Worm (Caenorhabditis elegans) whole organism, L1 larva: Measurements from ENCODE around the gene F59B8.1.
A peak's percentile ranks its signal among the peaks of the same experiment; 100 is the strongest.

ENCODE experiments used
- C04F5.9 ChIP-seq: sonication (generic microtip); optimal IDR thresholded peaks from 2 replicates; lab custom pipeline; 2016; ENCODE audit warnings: missing genetic modification characterization, missing compliant biosample characterization
- C34B4.2 ChIP-seq: sonication (generic microtip); optimal IDR thresholded peaks from 2 replicates; lab custom pipeline; 2017; ENCODE audit warnings: mild to moderate bottlenecking, missing genetic modification characterization, missing compliant biosample characterization
- aly-2 ChIP-seq: fragments of 150-350 bp; optimal IDR thresholded peaks from 2 replicates; lab custom pipeline; 2014; ENCODE audit warnings: missing biosample characterization, missing genetic modification characterization
- ama-1 ChIP-seq: fragments of 150-350 bp; optimal IDR thresholded peaks from 2 replicates; lab custom pipeline; 2014
- blmp-1 ChIP-seq: fragments of 150-350 bp; optimal IDR thresholded peaks from 2 replicates; lab custom pipeline; 2014; ENCODE audit warnings: missing biosample characterization, missing genetic modification characterization
- ceh-63 ChIP-seq: fragments of 200-800 bp; sonication (Bioruptor generic); optimal IDR thresholded peaks from 2 replicates; lab custom pipeline; 2018; ENCODE audit warnings: mild to moderate bottlenecking, missing genetic modification characterization, missing compliant biosample characterization
- ceh-90 ChIP-seq: sonication (generic microtip); optimal IDR thresholded peaks from 2 replicates; lab custom pipeline; 2016; ENCODE audit warnings: missing genetic modification characterization, missing compliant biosample characterization
- egl-13 ChIP-seq: sonication (generic microtip); optimal IDR thresholded peaks from 2 replicates; lab custom pipeline; 2016; ENCODE audit warnings: missing genotype, missing genetic modification reagents, missing genetic modification characterization, missing compliant biosample characterization
- elt-2 ChIP-seq: sonication (generic microtip); optimal IDR thresholded peaks from 2 replicates; lab custom pipeline; 2016; ENCODE audit warnings: missing genetic modification characterization, mild to moderate bottlenecking, inconsistent platforms, missing compliant biosample characterization, missing genetic modification reagents
- elt-3 ChIP-seq, 6 experiments: fragments of 150-350 bp in 1 of 6; sonication (generic microtip); optimal IDR thresholded peaks; 2 replicates each; lab custom pipeline; 2017 to 2018; ENCODE audit warnings: missing biosample characterization in 6 of 6, missing genetic modification characterization in 6 of 6, inconsistent platforms in 1 of 6
- fkh-8 ChIP-seq: sonication (generic microtip); optimal IDR thresholded peaks from 2 replicates; lab custom pipeline; 2016; ENCODE audit warnings: mild to moderate bottlenecking, missing genetic modification characterization, missing compliant biosample characterization
- hlh-17 ChIP-seq: fragments of 200-800 bp; sonication (Bioruptor generic); optimal IDR thresholded peaks from 2 replicates; lab custom pipeline; 2018; ENCODE audit warnings: missing genetic modification characterization, mild to moderate bottlenecking, missing compliant biosample characterization, moderate library complexity, borderline replicate concordance
- hlh-4 ChIP-seq: sonication (generic microtip); optimal IDR thresholded peaks from 2 replicates; lab custom pipeline; 2016; ENCODE audit warnings: mild to moderate bottlenecking, missing genetic modification characterization, missing compliant biosample characterization
- hpl-2 ChIP-seq: fragments of 150-350 bp; optimal IDR thresholded peaks from 2 replicates; lab custom pipeline; 2014; ENCODE audit warnings: missing biosample characterization, missing genetic modification reagents, missing genetic modification characterization
- irx-1 ChIP-seq: sonication (generic microtip); optimal IDR thresholded peaks from 2 replicates; lab custom pipeline; 2016; ENCODE audit warnings: missing genetic modification characterization, missing compliant biosample characterization
- lin-13 ChIP-seq: fragments of 150-350 bp; optimal IDR thresholded peaks from 2 replicates; lab custom pipeline; 2014; ENCODE audit warnings: missing biosample characterization, missing genetic modification reagents, missing genetic modification characterization
- lin-15B ChIP-seq: fragments of 150-350 bp; sonication (generic microtip); optimal IDR thresholded peaks from 3 replicates; lab custom pipeline; 2014; ENCODE audit warnings: missing biosample characterization, missing genetic modification characterization
- lin-39 ChIP-seq: fragments of 150-350 bp; optimal IDR thresholded peaks from 2 replicates; lab custom pipeline; 2014; ENCODE audit warnings: missing biosample characterization, missing genetic modification reagents, missing genetic modification characterization
- lir-3 ChIP-seq: sonication (generic microtip); optimal IDR thresholded peaks from 2 replicates; lab custom pipeline; 2016; ENCODE audit warnings: mild to moderate bottlenecking, missing genetic modification characterization, moderate library complexity, missing compliant biosample characterization; ENCODE audit not compliant: poor library complexity
- lsy-2 ChIP-seq, 2 experiments: fragments of 150-350 bp; optimal IDR thresholded peaks; 2 replicates each; lab custom pipeline; 2014; ENCODE audit warnings: missing biosample characterization in 2 of 2, missing genetic modification characterization in 2 of 2
- mep-1 ChIP-seq: fragments of 150-350 bp; optimal IDR thresholded peaks from 2 replicates; lab custom pipeline; 2014; ENCODE audit warnings: missing biosample characterization, missing genetic modification characterization
- nhr-19 ChIP-seq: fragments of 200-800 bp; sonication (Bioruptor generic); conservative IDR thresholded peaks from 2 replicates; pipeline ENCODE4 v1.3.6; 2022; ENCODE audit warnings: missing genetic modification characterization, missing compliant biosample characterization
- nhr-237 ChIP-seq: fragments of 150-350 bp; optimal IDR thresholded peaks from 2 replicates; lab custom pipeline; 2014; ENCODE audit warnings: missing biosample characterization, missing genetic modification characterization
- nhr-28 ChIP-seq: fragments of 150-350 bp; optimal IDR thresholded peaks from 2 replicates; lab custom pipeline; 2014; ENCODE audit warnings: missing biosample characterization, missing genetic modification characterization
- nhr-47 ChIP-seq: sonication (generic microtip); optimal IDR thresholded peaks from 2 replicates; lab custom pipeline; 2016; ENCODE audit warnings: mild to moderate bottlenecking, missing genetic modification characterization, moderate library complexity, missing compliant biosample characterization
- nhr-71 ChIP-seq: sonication (generic microtip); optimal IDR thresholded peaks from 2 replicates; lab custom pipeline; 2016; ENCODE audit warnings: mild to moderate bottlenecking, missing genetic modification characterization, moderate library complexity, missing compliant biosample characterization
- nhr-77 ChIP-seq: fragments of 150-350 bp; optimal IDR thresholded peaks from 2 replicates; lab custom pipeline; 2014; ENCODE audit warnings: missing biosample characterization, missing genetic modification characterization
- nhr-85 ChIP-seq: sonication (generic microtip); peaks from one replicate; lab custom pipeline; 2016; ENCODE audit warnings: missing genetic modification characterization, inconsistent platforms, missing compliant biosample characterization
- nhr-90 ChIP-seq: sonication (generic microtip); optimal IDR thresholded peaks from 2 replicates; lab custom pipeline; 2016; ENCODE audit warnings: mild to moderate bottlenecking, missing genetic modification characterization, missing compliant biosample characterization; ENCODE audit not compliant: poor library complexity
- pag-3 ChIP-seq: sonication (generic microtip); optimal IDR thresholded peaks from 2 replicates; lab custom pipeline; 2017; ENCODE audit warnings: missing genetic modification characterization, mild to moderate bottlenecking, missing compliant biosample characterization, antibody characterized with exemption, borderline replicate concordance; ENCODE audit not compliant: insufficient read depth
- pqm-1 ChIP-seq: sonication (generic microtip); optimal IDR thresholded peaks from 3 replicates; lab custom pipeline; 2017; ENCODE audit warnings: missing biosample characterization, missing genetic modification characterization
- rnt-1 ChIP-seq: sonication (generic microtip); optimal IDR thresholded peaks from 2 replicates; lab custom pipeline; 2016; ENCODE audit warnings: mild to moderate bottlenecking, missing genetic modification characterization, moderate library complexity, missing compliant biosample characterization
- skn-1 ChIP-seq: fragments of 150-350 bp; optimal IDR thresholded peaks from 2 replicates; lab custom pipeline; 2014; ENCODE audit warnings: missing biosample characterization, missing genetic modification characterization
- snpc-4 ChIP-seq: fragments of 150-350 bp; optimal IDR thresholded peaks from 2 replicates; lab custom pipeline; 2014; ENCODE audit warnings: missing biosample characterization, missing genetic modification characterization
- snu-23 ChIP-seq: sonication (generic microtip); optimal IDR thresholded peaks from 2 replicates; lab custom pipeline; 2016; ENCODE audit warnings: missing genetic modification characterization, missing compliant biosample characterization
- sptf-1 ChIP-seq: fragments of 150-350 bp; optimal IDR thresholded peaks from 2 replicates; lab custom pipeline; 2014; ENCODE audit warnings: missing biosample characterization, missing genetic modification characterization
- sup-37 ChIP-seq: fragments of 200-800 bp; sonication (Bioruptor generic); optimal IDR thresholded peaks from 2 replicates; lab custom pipeline; 2018; ENCODE audit warnings: mild to moderate bottlenecking, missing genetic modification characterization, missing compliant biosample characterization
- tbx-2 ChIP-seq: sonication (generic microtip); optimal IDR thresholded peaks from 2 replicates; lab custom pipeline; 2016; ENCODE audit warnings: missing genetic modification characterization, missing compliant biosample characterization
- unc-130 ChIP-seq: fragments of 150-350 bp; optimal IDR thresholded peaks from 2 replicates; lab custom pipeline; 2017; ENCODE audit warnings: missing biosample characterization, missing genetic modification characterization, inconsistent platforms
- unc-30 ChIP-seq: sonication (generic microtip); optimal IDR thresholded peaks from 2 replicates; lab custom pipeline; 2017; ENCODE audit warnings: missing biosample characterization, missing genetic modification characterization
- unc-86 ChIP-seq: sonication (generic microtip); optimal IDR thresholded peaks from 2 replicates; lab custom pipeline; 2016; ENCODE audit warnings: missing genetic modification characterization, missing compliant biosample characterization
- unc-98 ChIP-seq: fragments of 200-800 bp; sonication (Bioruptor generic); IDR thresholded peaks from 2 replicates; pipeline ENCODE4 v1.3.6; 2022; ENCODE audit warnings: missing genetic modification characterization, missing compliant biosample characterization
- vab-15 ChIP-seq: sonication (generic microtip); optimal IDR thresholded peaks from 2 replicates; lab custom pipeline; 2017; ENCODE audit warnings: missing genotype, mild to moderate bottlenecking, missing genetic modification characterization, missing compliant biosample characterization
- zip-4 ChIP-seq: fragments of 200-800 bp; sonication (Bioruptor generic); optimal IDR thresholded peaks from 2 replicates; lab custom pipeline; 2018; ENCODE audit warnings: mild to moderate bottlenecking, missing genetic modification characterization, moderate library complexity, missing compliant biosample characterization
- ztf-4 ChIP-seq: fragments of 150-350 bp; optimal IDR thresholded peaks from 2 replicates; lab custom pipeline; 2014; ENCODE audit warnings: missing biosample characterization, missing genetic modification characterization

The F59B8.1 gene

ce11 chrIV:9442106-9442532 lies 14.1 kb downstream of the F59B8.1 start (continued):
- TF ChIP-seq skn-1 (tag; lab: Kevin White, UChicago) (no peak), nhr-90 (tag; lab: Kevin White, UChicago) (peak; percentile 81), nhr-19 (peak; percentile 81), unc-98 (GFP tag; lab: Robert Waterston, UW) (no peak), ceh-63 (GFP tag; lab: Kevin White, UChicago) (no peak), hpl-2 (GFP tag; lab: Kevin White, UChicago) (no peak), ama-1 (lab: Kevin White, UChicago) (no peak), blmp-1 (tag; lab: Kevin White, UChicago) (peak; percentile 80), lsy-2 (tag; optimal IDR thresholded peaks at IDR 0.05; lab: Kevin White, UChicago) (peak; percentile 37 to 54), vab-15 (tag; lab: Kevin White, UChicago) (no peak), nhr-77 (tag; lab: Kevin White, UChicago) (no peak), ztf-4 (tag; lab: Kevin White, UChicago) (no peak), sup-37 (no peak), C04F5.9 (tag; lab: Kevin White, UChicago) (peak; percentile 3), hlh-4 (tag; lab: Kevin White, UChicago) (no peak), lin-15B (tag; lab: Kevin White, UChicago) (no peak), aly-2 (tag; lab: Kevin White, UChicago) (no peak), fkh-8 (tag; lab: Kevin White, UChicago) (no peak), ceh-90 (tag; lab: Kevin White, UChicago) (no peak), nhr-71 (peak; percentile 90), pag-3 (tag; lab: Kevin White, UChicago) (no peak), unc-30 (no peak), mep-1 (peak; percentile 83), snu-23 (peak; percentile 81), elt-3 (tag; optimal IDR thresholded peaks at IDR 0.05; lab: Kevin White, UChicago) (peak in 4 of 6 experiments; percentile 4 to 96 (median 58)), lin-13 (peak; percentile 66), nhr-28 (tag; lab: Kevin White, UChicago) (no peak), unc-86 (tag; lab: Kevin White, UChicago) (no peak), irx-1 (tag; lab: Kevin White, UChicago) (peak; percentile 37), nhr-237 (tag; lab: Kevin White, UChicago) (no peak), rnt-1 (peak; percentile 26), nhr-85 (tag; lab: Kevin White, UChicago) (peak; percentile 97), lir-3 (tag; lab: Kevin White, UChicago) (no peak), zip-4 (GFP tag; lab: Kevin White, UChicago) (no peak), hlh-17 (GFP tag; lab: Kevin White, UChicago) (no peak), elt-2 (tag; lab: Kevin White, UChicago) (peak; percentile 92), tbx-2 (tag; lab: Kevin White, UChicago) (no peak), C34B4.2 (tag; lab: Kevin White, UChicago) (no peak), snpc-4 (tag; lab: Kevin White, UChicago) (peak; percentile 61), nhr-47 (tag; lab: Kevin White, UChicago) (peak; percentile 63), lin-39 (no peak), pqm-1 (tag; lab: Kevin White, UChicago) (no peak), egl-13 (no peak), sptf-1 (tag; lab: Kevin White, UChicago) (no peak), unc-130 (tag; lab: Kevin White, UChicago) (peak; percentile 35)
